In genomic region chrX:1512753-1513226, dm6 we compare ENCODE assay signal across 6 fruit fly cellular contexts.
TF ChIP-seq lines count a peak whose summit lies in the region.

TSS of gene CG14795 (minus strand) at chrX:1512803.

- peak; percentile 67 to 70 for TF ChIP-seq CTCF in S2 (optimal IDR thresholded peaks at IDR 0.05; lab: Kevin White, UChicago)
- TF ChIP-seq CTCF in whole organism, embryonic (GFP tag; optimal IDR thresholded peaks at IDR 0.05; lab: Kevin White, UChicago), result peak; percentile 66

TF ChIP-seq in whole organism, adult, 20 proteins besides CTCF, POLR2A, EP300 and RAD21 (continues in another document):
- no peak for TF ChIP-seq CG11617 (GFP tag; optimal IDR thresholded peaks at IDR 0.05; lab: Kevin White, UChicago)
- peak; percentile 5 for TF ChIP-seq cic (GFP tag; optimal IDR thresholded peaks at IDR 0.05; lab: Kevin White, UChicago)
- no peak for TF ChIP-seq Hr96 (GFP tag; optimal IDR thresholded peaks at IDR 0.05; lab: Kevin White, UChicago)
- no peak for TF ChIP-seq Crg-1 (GFP tag; optimal IDR thresholded peaks at IDR 0.05; lab: Kevin White, UChicago)
- TF ChIP-seq CG7045 (GFP tag; optimal IDR thresholded peaks at IDR 0.05; lab: Kevin White, UChicago), result no peak
- TF ChIP-seq bab1 (GFP tag; optimal IDR thresholded peaks at IDR 0.05; lab: Kevin White, UChicago), result peak; percentile 83
- no peak for TF ChIP-seq Clk (GFP tag; optimal IDR thresholded peaks at IDR 0.05; lab: Kevin White, UChicago)
- TF ChIP-seq kay (GFP tag; lab: Kevin White, UChicago; ENCODE audit: borderline replicate concordance), result no peak
- peak; percentile 23 for TF ChIP-seq pad (GFP tag; optimal IDR thresholded peaks at IDR 0.05; lab: Kevin White, UChicago)
- peak; percentile 0 for TF ChIP-seq CG1620 (GFP tag; optimal IDR thresholded peaks at IDR 0.05; lab: Kevin White, UChicago)
- peak; percentile 82 for TF ChIP-seq Mnt (GFP tag; optimal IDR thresholded peaks at IDR 0.05; lab: Kevin White, UChicago)
- TF ChIP-seq CG33017 (tag; optimal IDR thresholded peaks at IDR 0.05; lab: Kevin White, UChicago), result no peak
- no peak for TF ChIP-seq CG5204 (GFP tag; optimal IDR thresholded peaks at IDR 0.05; lab: Kevin White, UChicago)
- no peak for TF ChIP-seq tj (GFP tag; optimal IDR thresholded peaks at IDR 0.05; lab: Kevin White, UChicago)
- no peak for TF ChIP-seq CG12768 (GFP tag; optimal IDR thresholded peaks at IDR 0.05; lab: Kevin White, UChicago)
- TF ChIP-seq CG14711 (tag; optimal IDR thresholded peaks at IDR 0.05; lab: Kevin White, UChicago), result peak; percentile 15
- TF ChIP-seq CG7101 (tag; optimal IDR thresholded peaks at IDR 0.05; lab: Kevin White, UChicago), result peak; percentile 44
- TF ChIP-seq ovo (GFP tag; optimal IDR thresholded peaks at IDR 0.05; lab: Kevin White, UChicago), result peak; percentile 7

TF ChIP-seq in whole organism, embryonic, 481 proteins besides CTCF, POLR2A, EP300 and RAD21 (continues in another document):
- no peak for TF ChIP-seq CG8765 (GFP tag; IDR thresholded peaks at IDR 0.05; lab: Robert Waterston, UW)
- TF ChIP-seq Xrp1 (GFP tag; IDR thresholded peaks at IDR 0.05; lab: Robert Waterston, UW), result peak; percentile 41; the same call in 1 of the 2 replicates
- TF ChIP-seq Sox102F (GFP tag; optimal IDR thresholded peaks at IDR 0.05; lab: Kevin White, UChicago), result no peak
- peak; percentile 97 for TF ChIP-seq BEAF-32 (GFP tag; optimal IDR thresholded peaks at IDR 0.05; lab: Kevin White, UChicago)
- TF ChIP-seq trh (GFP tag; optimal IDR thresholded peaks at IDR 0.05; lab: Kevin White, UChicago), result no peak
- no peak for TF ChIP-seq gt (GFP tag; IDR thresholded peaks at IDR 0.05; lab: Robert Waterston, UW)
- TF ChIP-seq Med (GFP tag; lab: Kevin White, UChicago), result peak; percentile 89
- TF ChIP-seq Chrac-16 (GFP tag; optimal IDR thresholded peaks at IDR 0.05; lab: Kevin White, UChicago), result no peak
- TF ChIP-seq esg (GFP tag; conservative IDR thresholded peaks at IDR 0.05; lab: Robert Waterston, UW), result no peak
- peak; percentile 71 for TF ChIP-seq CG3847 (GFP tag; IDR thresholded peaks at IDR 0.05; lab: Robert Waterston, UW)
- no peak for TF ChIP-seq cwo (GFP tag; optimal IDR thresholded peaks at IDR 0.05; lab: Kevin White, UChicago)
- peak; percentile 94 for TF ChIP-seq Dp (GFP tag; optimal IDR thresholded peaks at IDR 0.05; lab: Kevin White, UChicago)
- no peak for TF ChIP-seq B-H1 (GFP tag; IDR thresholded peaks at IDR 0.05; lab: Robert Waterston, UW)
- TF ChIP-seq hb (GFP tag; IDR thresholded peaks at IDR 0.05; lab: Robert Waterston, UW; ENCODE audit: partially characterized antibody), result peak; percentile 96
- TF ChIP-seq salm (tag; optimal IDR thresholded peaks at IDR 0.05; lab: Kevin White, UChicago), result no peak
- TF ChIP-seq CG6683 (GFP tag; optimal IDR thresholded peaks at IDR 0.05; lab: Kevin White, UChicago), result peak; percentile 35
- no peak for TF ChIP-seq CG31441 (GFP tag; IDR thresholded peaks at IDR 0.05; lab: Robert Waterston, UW)
- TF ChIP-seq zen (tag; optimal IDR thresholded peaks at IDR 0.05; lab: Kevin White, UChicago), result peak; percentile 78
- peak; percentile 91 for TF ChIP-seq CG15514 (GFP tag; optimal IDR thresholded peaks at IDR 0.05; lab: Kevin White, UChicago)

TF ChIP-seq in whole organism, prepupa, 60 proteins besides CTCF, POLR2A, EP300 and RAD21 (continues in another document):
- TF ChIP-seq esn (GFP tag; optimal IDR thresholded peaks at IDR 0.05; lab: Kevin White, UChicago) (peak; percentile 21), CG6808 (GFP tag; optimal IDR thresholded peaks at IDR 0.05; lab: Kevin White, UChicago) (no peak), lz (GFP tag; optimal IDR thresholded peaks at IDR 0.05; lab: Kevin White, UChicago) (no peak), Sox14 (GFP tag; optimal IDR thresholded peaks at IDR 0.05; lab: Kevin White, UChicago) (peak; percentile 38), dsx (GFP tag; optimal IDR thresholded peaks at IDR 0.05; lab: Kevin White, UChicago; ENCODE audit: poor library complexity, severe bottlenecking) (peak; percentile 27), CG11902 (GFP tag; optimal IDR thresholded peaks at IDR 0.05; lab: Kevin White, UChicago) (no peak), Met (GFP tag; optimal IDR thresholded peaks at IDR 0.05; lab: Kevin White, UChicago) (no peak), Hr38 (GFP tag; optimal IDR thresholded peaks at IDR 0.05; lab: Kevin White, UChicago) (no peak), Hr39 (GFP tag; optimal IDR thresholded peaks at IDR 0.05; lab: Kevin White, UChicago) (no peak), CG3032 (tag; optimal IDR thresholded peaks at IDR 0.05; lab: Kevin White, UChicago) (no peak), CG10669 (GFP tag; optimal IDR thresholded peaks at IDR 0.05; lab: Kevin White, UChicago) (no peak), CG16779 (tag; optimal IDR thresholded peaks at IDR 0.05; lab: Kevin White, UChicago) (no peak), CG3919 (GFP tag; optimal IDR thresholded peaks at IDR 0.05; lab: Kevin White, UChicago) (no peak), CG7368 (GFP tag; optimal IDR thresholded peaks at IDR 0.05; lab: Kevin White, UChicago) (no peak), Lpt (GFP tag; optimal IDR thresholded peaks at IDR 0.05; lab: Kevin White, UChicago) (no peak), CG1621 (tag; optimal IDR thresholded peaks at IDR 0.05; lab: Kevin White, UChicago) (peak; percentile 5), OdsH (GFP tag; optimal IDR thresholded peaks at IDR 0.05; lab: Kevin White, UChicago) (no peak), Sox102F (GFP tag; optimal IDR thresholded peaks at IDR 0.05; lab: Kevin White, UChicago) (no peak), CG10631 (GFP tag; optimal IDR thresholded peaks at IDR 0.05; lab: Kevin White, UChicago) (no peak), Smox (GFP tag; optimal IDR thresholded peaks at IDR 0.05; lab: Kevin White, UChicago) (no peak)

TF ChIP-seq in whole organism, pupa, 21 proteins besides CTCF, POLR2A, EP300 and RAD21:
- no peak for TF ChIP-seq CG10348 (GFP tag; IDR thresholded peaks at IDR 0.05; lab: Robert Waterston, UW)
- 0 out of 2 replicates have a peak, but pooled peaks have one; percentile 9 for TF ChIP-seq Ets98B (GFP tag; IDR thresholded peaks at IDR 0.05; lab: Robert Waterston, UW)

TF ChIP-seq in whole organism, wandering third instar larva, 38 proteins besides CTCF, POLR2A, EP300 and RAD21:
- TF ChIP-seq Sp1 (GFP tag; optimal IDR thresholded peaks at IDR 0.05; lab: Kevin White, UChicago) (peak; percentile 4), tai (GFP tag; optimal IDR thresholded peaks at IDR 0.05; lab: Kevin White, UChicago) (no peak), Rel (GFP tag; optimal IDR thresholded peaks at IDR 0.05; lab: Kevin White, UChicago) (no peak), Rel (tag; optimal IDR thresholded peaks at IDR 0.05; lab: Kevin White, UChicago) (peak; percentile 12), Hr78 (GFP tag; optimal IDR thresholded peaks at IDR 0.05; lab: Kevin White, UChicago) (no peak), br (GFP tag; optimal IDR thresholded peaks at IDR 0.05; lab: Kevin White, UChicago) (no peak), Myc (optimal IDR thresholded peaks at IDR 0.05; lab: Kevin White, UChicago) (peak; percentile 63), HLH106 (tag; optimal IDR thresholded peaks at IDR 0.05; lab: Kevin White, UChicago) (peak; percentile 22), dl (GFP tag; optimal IDR thresholded peaks at IDR 0.05; lab: Kevin White, UChicago; ENCODE audit: insufficient read depth in 1 of 2, partially characterized antibody in 2 of 2) (peak; percentile 32 to 76), lola (GFP tag; optimal IDR thresholded peaks at IDR 0.05; lab: Kevin White, UChicago) (no peak), sv (GFP tag; optimal IDR thresholded peaks at IDR 0.05; lab: Kevin White, UChicago) (no peak), ey (GFP tag; optimal IDR thresholded peaks at IDR 0.05; lab: Kevin White, UChicago) (no peak), Hnf4 (GFP tag; optimal IDR thresholded peaks at IDR 0.05; lab: Kevin White, UChicago) (no peak), fru (GFP tag; optimal IDR thresholded peaks at IDR 0.05; lab: Kevin White, UChicago) (no peak), rgr (GFP tag; optimal IDR thresholded peaks at IDR 0.05; lab: Kevin White, UChicago) (peak; percentile 0), sage (GFP tag; optimal IDR thresholded peaks at IDR 0.05; lab: Kevin White, UChicago) (no peak), CrebA (GFP tag; optimal IDR thresholded peaks at IDR 0.05; lab: Kevin White, UChicago; ENCODE audit: borderline replicate concordance) (no peak), Vsx2 (GFP tag; optimal IDR thresholded peaks at IDR 0.05; lab: Kevin White, UChicago; ENCODE audit: partially characterized antibody) (peak; percentile 98), psq (GFP tag; optimal IDR thresholded peaks at IDR 0.05; lab: Kevin White, UChicago) (no peak), Dfd (GFP tag; optimal IDR thresholded peaks at IDR 0.05; lab: Kevin White, UChicago) (no peak), foxo (GFP tag; optimal IDR thresholded peaks at IDR 0.05; lab: Kevin White, UChicago) (no peak), Hr83 (GFP tag; optimal IDR thresholded peaks at IDR 0.05; lab: Kevin White, UChicago; ENCODE audit: poor library complexity, severe bottlenecking) (no peak), usp (GFP tag; optimal IDR thresholded peaks at IDR 0.05; lab: Kevin White, UChicago) (no peak), jim (GFP tag; optimal IDR thresholded peaks at IDR 0.05; lab: Kevin White, UChicago) (no peak), Jra (GFP tag; optimal IDR thresholded peaks at IDR 0.05; lab: Kevin White, UChicago) (no peak), Dif (GFP tag; optimal IDR thresholded peaks at IDR 0.05; lab: Kevin White, UChicago; ENCODE audit: partially characterized antibody) (peak; percentile 93), GATAd (GFP tag; optimal IDR thresholded peaks at IDR 0.05; lab: Kevin White, UChicago) (no peak), dmrt93B (GFP tag; optimal IDR thresholded peaks at IDR 0.05; lab: Kevin White, UChicago) (no peak), h (GFP tag; optimal IDR thresholded peaks at IDR 0.05; lab: Kevin White, UChicago) (peak; percentile 21), brk (GFP tag; optimal IDR thresholded peaks at IDR 0.05; lab: Kevin White, UChicago) (no peak)
